Fruit fly (Drosophila melanogaster): ENCODE results near the gene CG7950.

The CG7950 gene

DNA sequence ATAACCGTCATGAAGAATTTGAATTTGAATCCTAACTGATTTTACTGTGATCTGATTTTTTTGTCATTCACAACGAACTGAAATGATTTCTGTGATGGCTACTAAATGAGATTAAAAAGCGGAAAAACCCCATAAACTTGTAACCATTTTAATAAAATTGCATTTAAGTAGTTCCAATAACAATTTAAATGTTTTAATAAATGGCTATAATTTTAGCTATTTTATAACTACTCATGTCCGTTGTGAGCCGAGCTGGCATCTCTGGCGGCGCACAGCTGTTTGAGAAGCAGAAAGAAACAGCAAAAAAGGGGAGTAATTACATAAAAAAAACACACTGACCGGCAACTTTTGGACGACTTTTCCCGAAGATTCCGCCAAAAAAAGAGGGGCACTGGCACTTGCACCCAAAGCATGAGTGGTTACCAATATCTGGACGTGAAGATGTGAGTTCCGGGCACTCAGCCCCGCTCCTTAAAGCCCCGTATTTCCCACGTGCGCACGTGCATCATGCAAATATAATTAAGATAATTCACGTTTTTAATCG is at the start of gene CG7950, which contains the start of gene Rpp14a:
Gene CG7950, plus strand, starts transcription at position 268 of the 544 bp plus-strand sequence.
Gene Rpp14a, plus strand, starts transcription at position 268 of the 544 bp plus-strand sequence.
- peak; percentile 76 for TF ChIP-seq CG10669 (GFP tag; optimal IDR thresholded peaks at IDR 0.05)
- TF ChIP-seq Sox102F (GFP tag; optimal IDR thresholded peaks at IDR 0.05): peak; percentile 84
- TF ChIP-seq Met (GFP tag; optimal IDR thresholded peaks at IDR 0.05): peak; percentile 83
- TF ChIP-seq Sox15 (GFP tag; optimal IDR thresholded peaks at IDR 0.05): peak; percentile 63
- peak; percentile 62 for TF ChIP-seq CG11902 (GFP tag; optimal IDR thresholded peaks at IDR 0.05)
- peak; percentile 93 for TF ChIP-seq Eip78C (GFP tag)
- peak; percentile 84 for TF ChIP-seq net (GFP tag; optimal IDR thresholded peaks at IDR 0.05)
- peak; percentile 93 for TF ChIP-seq eg (GFP tag; IDR thresholded peaks at IDR 0.05)
- TF ChIP-seq CG6792 (GFP tag; optimal IDR thresholded peaks at IDR 0.05): peak; percentile 79
- peak; percentile 91 for TF ChIP-seq Sox14 (GFP tag; optimal IDR thresholded peaks at IDR 0.05)
- peak; percentile 79 for TF ChIP-seq CG8119 (GFP tag; IDR thresholded peaks at IDR 0.05)
- peak; percentile 73 for TF ChIP-seq CG11294 (GFP tag; IDR thresholded peaks at IDR 0.05)
- peak; percentile 76 for TF ChIP-seq Gug (GFP tag; IDR thresholded peaks at IDR 0.05)
- TF ChIP-seq CG6163 (GFP tag; IDR thresholded peaks at IDR 0.05): peak; percentile 91
- TF ChIP-seq CG3032 (tag; optimal IDR thresholded peaks at IDR 0.05): peak; percentile 86
- peak; percentile 61 for TF ChIP-seq CG16779 (tag; optimal IDR thresholded peaks at IDR 0.05)
- peak; percentile 96 for TF ChIP-seq vri (GFP tag; optimal IDR thresholded peaks at IDR 0.05)
- TF ChIP-seq CG6276 (GFP tag; optimal IDR thresholded peaks at IDR 0.05): no peak
- peak; percentile 66 to 71 for TF ChIP-seq salr (GFP tag; optimal IDR thresholded peaks at IDR 0.05)
- peak; percentile 78 for TF ChIP-seq CG8632 (GFP tag; optimal IDR thresholded peaks at IDR 0.05)
- TF ChIP-seq dsx (GFP tag; optimal IDR thresholded peaks at IDR 0.05; ENCODE audit: poor library complexity, severe bottlenecking): peak; percentile 71
- peak; percentile 85 for TF ChIP-seq cyc (GFP tag; optimal IDR thresholded peaks at IDR 0.05)
- TF ChIP-seq dac (GFP tag; optimal IDR thresholded peaks at IDR 0.05): peak; percentile 69
- peak; percentile 80 for TF ChIP-seq CG34406 (GFP tag; optimal IDR thresholded peaks at IDR 0.05)
- peak; percentile 85 for TF ChIP-seq CG3919 (GFP tag; optimal IDR thresholded peaks at IDR 0.05)
- peak; percentile 79 for TF ChIP-seq CG10631 (GFP tag; optimal IDR thresholded peaks at IDR 0.05)
- TF ChIP-seq CG15336 (GFP tag; IDR thresholded peaks at IDR 0.05): peak; percentile 75
- no peak for TF ChIP-seq CG9139 (GFP tag; optimal IDR thresholded peaks at IDR 0.05)
- TF ChIP-seq esn (GFP tag; optimal IDR thresholded peaks at IDR 0.05): peak; percentile 90
- TF ChIP-seq ss (GFP tag; optimal IDR thresholded peaks at IDR 0.05): peak in 1 of 2 experiments; percentile 30
- no peak for TF ChIP-seq CG6854 (GFP tag; optimal IDR thresholded peaks at IDR 0.05)
- no peak for TF ChIP-seq fd85E (GFP tag; optimal IDR thresholded peaks at IDR 0.05)
- peak; percentile 28 for TF ChIP-seq CG11762 (GFP tag; optimal IDR thresholded peaks at IDR 0.05; ENCODE audit: insufficient read depth)
- TF ChIP-seq fkh (GFP tag; optimal IDR thresholded peaks at IDR 0.05): no peak
- TF ChIP-seq CG7368 (GFP tag; optimal IDR thresholded peaks at IDR 0.05): peak; percentile 67
- peak; percentile 84 for TF ChIP-seq Ets21C (GFP tag; optimal IDR thresholded peaks at IDR 0.05)
- TF ChIP-seq Hr39 (GFP tag; optimal IDR thresholded peaks at IDR 0.05): peak; percentile 90
- TF ChIP-seq svp (GFP tag): peak; percentile 87
- peak; percentile 34 for TF ChIP-seq Blimp-1 (GFP tag; optimal IDR thresholded peaks at IDR 0.05)
- peak; percentile 86 for TF ChIP-seq achi (GFP tag; optimal IDR thresholded peaks at IDR 0.05)
- TF ChIP-seq Eip93F (GFP tag; optimal IDR thresholded peaks at IDR 0.05): peak; percentile 77
- TF ChIP-seq pdm3 (GFP tag; optimal IDR thresholded peaks at IDR 0.05): peak; percentile 92
- TF ChIP-seq Hr4 (GFP tag; optimal IDR thresholded peaks at IDR 0.05): peak; percentile 89
- TF ChIP-seq lz (GFP tag; optimal IDR thresholded peaks at IDR 0.05): peak; percentile 90
- peak; percentile 87 for TF ChIP-seq acj6 (GFP tag; optimal IDR thresholded peaks at IDR 0.05)
- TF ChIP-seq CG4318 (GFP tag; optimal IDR thresholded peaks at IDR 0.05): no peak
- peak; percentile 91 for TF ChIP-seq CG31627 (GFP tag; optimal IDR thresholded peaks at IDR 0.05)
- TF ChIP-seq CG6808 (GFP tag; optimal IDR thresholded peaks at IDR 0.05): peak; percentile 49
- TF ChIP-seq Eip75B (GFP tag; optimal IDR thresholded peaks at IDR 0.05): peak; percentile 86
- TF ChIP-seq topi (GFP tag; optimal IDR thresholded peaks at IDR 0.05): peak; percentile 80
- peak; percentile 81 for TF ChIP-seq Lpt (GFP tag; optimal IDR thresholded peaks at IDR 0.05)
